Worm (Caenorhabditis elegans) whole organism, young adult: ENCODE data around the gene Y46G5A.47.

ENCODE experiments used
- C17E4.6 ChIP-seq: fragments of 200-800 bp; sonication (Bioruptor generic); IDR thresholded peaks from 2 replicates; pipeline ENCODE4 v1.3.6; 2022; ENCODE audit warnings: missing genetic modification reagents, missing genetic modification characterization, missing compliant biosample characterization
- F33H1.4 ChIP-seq: fragments of 200-800 bp; sonication (Bioruptor generic); IDR thresholded peaks from 2 replicates; pipeline ENCODE4 v1.3.6; 2022; ENCODE audit warnings: missing genetic modification reagents, missing genetic modification characterization, missing compliant biosample characterization
- F37B4.10 ChIP-seq: fragments of 200-800 bp; sonication (Bioruptor generic); IDR thresholded peaks from 2 replicates; pipeline ENCODE4 v1.3.6; 2022; ENCODE audit warnings: missing genetic modification characterization, missing compliant biosample characterization
- F39B2.1 ChIP-seq: fragments of 200-800 bp; sonication (Bioruptor generic); IDR thresholded peaks from 2 replicates; pipeline ENCODE4 v1.3.6; 2022; ENCODE audit warnings: missing genetic modification reagents, missing genetic modification characterization, missing compliant biosample characterization
- F49E8.2 ChIP-seq: sonication (generic microtip); optimal IDR thresholded peaks from 3 replicates; lab custom pipeline; 2017; ENCODE audit warnings: missing genetic modification characterization, mild to moderate bottlenecking, missing compliant biosample characterization, antibody characterized with exemption, moderate library complexity; ENCODE audit not compliant: insufficient read depth
- F55B11.4 ChIP-seq: sonication (generic microtip); optimal IDR thresholded peaks from 2 replicates; lab custom pipeline; 2016; ENCODE audit warnings: missing compliant biosample characterization, missing genetic modification characterization, borderline replicate concordance; ENCODE audit not compliant: insufficient read depth
- Y53F4B.3 ChIP-seq: fragments of 200-800 bp; sonication (Bioruptor generic); IDR thresholded peaks from 2 replicates; pipeline ENCODE4 v1.3.6; 2022; ENCODE audit warnings: missing genetic modification reagents, missing genetic modification characterization, missing compliant biosample characterization
- Y95B8A.8 ChIP-seq: fragments of 200-800 bp; sonication (Bioruptor generic); IDR thresholded peaks from 2 replicates; pipeline ENCODE4 v1.3.6; 2022; ENCODE audit warnings: missing genetic modification reagents, missing genetic modification characterization, missing compliant biosample characterization
- aptf-2 ChIP-seq: fragments of 200-800 bp; sonication (Bioruptor generic); conservative IDR thresholded peaks from 2 replicates; pipeline ENCODE4 v1.3.6; 2022; ENCODE audit warnings: missing genetic modification reagents, missing genetic modification characterization, missing compliant biosample characterization
- aptf-3 ChIP-seq: fragments of 200-800 bp; sonication (Bioruptor generic); IDR thresholded peaks from 2 replicates; pipeline ENCODE4 v1.3.6; 2022; ENCODE audit warnings: missing genetic modification characterization, missing compliant biosample characterization
- atf-7 ChIP-seq: sonication (generic microtip); optimal IDR thresholded peaks from 2 replicates; lab custom pipeline; 2017; ENCODE audit warnings: mild to moderate bottlenecking, missing genetic modification characterization, missing compliant biosample characterization
- attf-6 ChIP-seq: fragments of 200-800 bp; sonication (Bioruptor generic); IDR thresholded peaks from 2 replicates; pipeline ENCODE4 v1.3.6; 2022; ENCODE audit warnings: missing genetic modification reagents, missing genetic modification characterization, missing compliant biosample characterization
- bed-2 ChIP-seq: fragments of 200-800 bp; sonication (Bioruptor generic); IDR thresholded peaks from 2 replicates; pipeline ENCODE4 v1.3.6; 2022; ENCODE audit warnings: missing genetic modification reagents, missing genetic modification characterization, missing compliant biosample characterization
- ceh-100 ChIP-seq: fragments of 200-800 bp; sonication (Bioruptor generic); IDR thresholded peaks from 2 replicates; pipeline ENCODE4 v1.3.6; 2022; ENCODE audit warnings: missing genetic modification reagents, missing genetic modification characterization, missing compliant biosample characterization
- dpl-1 ChIP-seq: fragments of 150-350 bp; optimal IDR thresholded peaks from 2 replicates; lab custom pipeline; 2014; ENCODE audit warnings: missing biosample characterization, missing genetic modification reagents, missing genetic modification characterization
- efl-1 ChIP-seq: fragments of 150-350 bp; optimal IDR thresholded peaks from 2 replicates; lab custom pipeline; 2014; ENCODE audit warnings: missing biosample characterization, missing genetic modification reagents, missing genetic modification characterization
- egrh-3 ChIP-seq: fragments of 200-800 bp; sonication (Bioruptor generic); IDR thresholded peaks from 2 replicates; pipeline ENCODE4 v1.3.6; 2022; ENCODE audit warnings: missing genetic modification reagents, missing genetic modification characterization, missing compliant biosample characterization
- him-1 ChIP-seq: sonication (generic microtip); optimal IDR thresholded peaks from 2 replicates; lab custom pipeline; 2016; ENCODE audit warnings: missing genotype, missing genetic modification reagents, missing genetic modification characterization, missing compliant biosample characterization
- hmg-1.2 ChIP-seq: fragments of 200-800 bp; sonication (Bioruptor generic); IDR thresholded peaks from 2 replicates; pipeline ENCODE4 v1.3.6; 2022; ENCODE audit warnings: missing genetic modification reagents, missing genetic modification characterization, missing compliant biosample characterization
- let-526 ChIP-seq: fragments of 200-800 bp; sonication (Bioruptor generic); IDR thresholded peaks from 2 replicates; pipeline ENCODE4 v1.3.6; 2022; ENCODE audit warnings: missing genetic modification reagents, missing genetic modification characterization, missing compliant biosample characterization
- lin-35 ChIP-seq, 3 experiments: fragments of 150-350 bp in 2 of 3; sonication (generic microtip) in 1 of 3; optimal IDR thresholded peaks; 2 replicates each; lab custom pipeline; 2014 to 2018; ENCODE audit warnings: missing biosample characterization in 3 of 3, missing genetic modification characterization in 3 of 3, missing genetic modification reagents in 3 of 3
- lin-40 ChIP-seq: sonication (generic microtip); optimal IDR thresholded peaks from 2 replicates; lab custom pipeline; 2016; ENCODE audit warnings: missing genetic modification characterization, mild to moderate bottlenecking, missing compliant biosample characterization, missing genotype, missing genetic modification reagents
- lir-1 ChIP-seq: fragments of 200-800 bp; sonication (Bioruptor generic); conservative IDR thresholded peaks from 2 replicates; pipeline ENCODE4 v1.3.6; 2022; ENCODE audit warnings: missing genetic modification reagents, missing genetic modification characterization, missing compliant biosample characterization
- mcd-1 ChIP-seq: fragments of 200-800 bp; sonication (Bioruptor generic); IDR thresholded peaks from 2 replicates; pipeline ENCODE4 v1.3.6; 2022; ENCODE audit warnings: missing genetic modification reagents, missing genetic modification characterization, missing compliant biosample characterization
- nhr-27 ChIP-seq: fragments of 200-800 bp; sonication (Bioruptor generic); optimal IDR thresholded peaks from 2 replicates; lab custom pipeline; 2018; ENCODE audit warnings: mild to moderate bottlenecking, missing genetic modification characterization, moderate library complexity, missing compliant biosample characterization
- pha-4 ChIP-seq: fragments of 150-350 bp; sonication (generic microtip); optimal IDR thresholded peaks from 2 replicates; lab custom pipeline; 2014; ENCODE audit warnings: missing biosample characterization, missing genetic modification reagents, missing genetic modification characterization
- rcor-1 ChIP-seq: fragments of 200-800 bp; sonication (Bioruptor generic); IDR thresholded peaks from 2 replicates; pipeline ENCODE4 v1.3.6; 2022; ENCODE audit warnings: missing genetic modification reagents, missing genetic modification characterization, missing compliant biosample characterization
- rec-8 ChIP-seq, 2 experiments: sonication (generic microtip); optimal IDR thresholded peaks; 2 replicates each; lab custom pipeline; 2016; ENCODE audit warnings: mild to moderate bottlenecking in 2 of 2, missing genetic modification characterization in 2 of 2, missing genetic modification reagents in 2 of 2, missing genotype in 2 of 2, missing biosample characterization in 1 of 2, missing compliant biosample characterization in 1 of 2, moderate library complexity in 1 of 2
- snpc-1.1 ChIP-seq: sonication (generic microtip); optimal IDR thresholded peaks from 2 replicates; lab custom pipeline; 2017; ENCODE audit warnings: missing genetic modification characterization, mild to moderate bottlenecking, missing compliant biosample characterization, antibody characterized with exemption, moderate library complexity, missing genotype, missing genetic modification reagents; ENCODE audit not compliant: insufficient read depth
- snpc-1.3 ChIP-seq: sonication (generic microtip); optimal IDR thresholded peaks from 2 replicates; lab custom pipeline; 2017; ENCODE audit warnings: missing genetic modification characterization, mild to moderate bottlenecking, missing compliant biosample characterization, antibody characterized with exemption, moderate library complexity, missing genotype, missing genetic modification reagents; ENCODE audit not compliant: insufficient read depth
- snpc-3.4 ChIP-seq: sonication (generic microtip); optimal IDR thresholded peaks from 2 replicates; lab custom pipeline; 2017; ENCODE audit warnings: missing genetic modification characterization, mild to moderate bottlenecking, missing compliant biosample characterization, antibody characterized with exemption, moderate library complexity, missing genotype, missing genetic modification reagents
- snpc-4 ChIP-seq, 5 experiments: fragments of 150-350 bp in 1 of 5; sonication (generic microtip) in 4 of 5; optimal IDR thresholded peaks; 2 replicates each; lab custom pipeline; 2014 to 2018; ENCODE audit warnings: missing genetic modification characterization in 5 of 5, missing biosample characterization in 3 of 5, antibody characterized with exemption in 2 of 5, mild to moderate bottlenecking in 2 of 5, missing compliant biosample characterization in 2 of 5, missing genotype in 2 of 5, moderate library complexity in 2 of 5, missing genetic modification reagents in 1 of 5
- zfh-2 ChIP-seq: fragments of 200-800 bp; sonication (Bioruptor generic); conservative IDR thresholded peaks from 2 replicates; pipeline ENCODE4 v1.3.6; 2022; ENCODE audit warnings: missing genetic modification reagents, missing genetic modification characterization, missing compliant biosample characterization
- zim-3 ChIP-seq: sonication (generic microtip); optimal IDR thresholded peaks from 2 replicates; lab custom pipeline; 2017; ENCODE audit warnings: mild to moderate bottlenecking, missing genetic modification characterization, moderate library complexity, missing compliant biosample characterization
- ztf-6 ChIP-seq: fragments of 200-800 bp; sonication (Bioruptor generic); IDR thresholded peaks from 2 replicates; pipeline ENCODE4 v1.3.6; 2022; ENCODE audit warnings: missing genetic modification reagents, missing genetic modification characterization, missing compliant biosample characterization

The Y46G5A.47 gene

ce11 chrII:12778374-12778773, 26.7 kb downstream of the Y46G5A.47 start (continued):
- TF ChIP-seq Y53F4B.3 (GFP tag; lab: Robert Waterston, UW): peak; percentile 55; the same call in 1 of the 2 replicates
- 0 out of 2 replicates have a peak, but pooled peaks have one; percentile 22 for TF ChIP-seq aptf-2 (GFP tag; lab: Robert Waterston, UW)
- peak; percentile 75 for TF ChIP-seq F33H1.4 (GFP tag; lab: Robert Waterston, UW)
- TF ChIP-seq attf-6 (GFP tag; lab: Robert Waterston, UW): peak; percentile 80
- TF ChIP-seq lin-40: peak; percentile 34
- TF ChIP-seq snpc-3.4 (tag; lab: Kevin White, UChicago): peak; percentile 80
- peak; percentile 78; the same call in 1 of the 2 replicates for TF ChIP-seq bed-2 (GFP tag; lab: Robert Waterston, UW)
- TF ChIP-seq lir-1 (GFP tag; lab: Robert Waterston, UW): peak; percentile 64; the same call in 1 of the 2 replicates
- TF ChIP-seq snpc-4 (GFP tag; optimal IDR thresholded peaks at IDR 0.05; lab: Kevin White, UChicago): peak; percentile 94
- TF ChIP-seq snpc-4 (tag; optimal IDR thresholded peaks at IDR 0.05; lab: Kevin White, UChicago): peak; percentile 96 to 98 (median 97)
- peak; percentile 79 for TF ChIP-seq F49E8.2 (tag; lab: Kevin White, UChicago)
- 0 out of 2 replicates have a peak, but pooled peaks have one; percentile 72 for TF ChIP-seq F37B4.10 (GFP tag; lab: Robert Waterston, UW)
- TF ChIP-seq Y95B8A.8: peak; percentile 56; the same call in 1 of the 2 replicates
- TF ChIP-seq C17E4.6 (GFP tag; lab: Robert Waterston, UW): peak; percentile 77; the same call in 1 of the 2 replicates
- TF ChIP-seq snpc-1.1 (tag; lab: Kevin White, UChicago): peak; percentile 94
- TF ChIP-seq hmg-1.2 (GFP tag; lab: Robert Waterston, UW): peak; percentile 52; the same call in 1 of the 2 replicates
- TF ChIP-seq F39B2.1: 0 out of 2 replicates have a peak, but pooled peaks have one; percentile 45
- peak; percentile 98 for TF ChIP-seq egrh-3 (GFP tag; lab: Robert Waterston, UW)

ce11 chrII:12776379-12776778, 28.7 kb downstream of the Y46G5A.47 start, which contains the start of gene Y46G5A.34:
Y46G5A.34 (plus strand) TSS chrII:12776679.
- TF ChIP-seq F39B2.1 (no peak), rcor-1 (GFP tag; lab: Robert Waterston, UW) (no peak), ceh-100 (GFP tag; lab: Robert Waterston, UW) (no peak), nhr-27 (tag; lab: Kevin White, UChicago) (no peak), efl-1 (GFP tag; lab: Kevin White, UChicago) (no peak), zim-3 (no peak), lin-35 (GFP tag; optimal IDR thresholded peaks at IDR 0.05; lab: Kevin White, UChicago) (no peak), pha-4 (no peak), let-526 (GFP tag; lab: Robert Waterston, UW) (no peak)

ce11 chrII:12774402-12774801, 30.7 kb downstream of the Y46G5A.47 start, which contains the start of gene Y46G5A.14:
Y46G5A.14 (plus strand) TSS chrII:12774702.
- TF ChIP-seq snpc-1.3 (tag; lab: Kevin White, UChicago) (no peak), him-1 (tag; lab: Kevin White, UChicago) (peak; percentile 25), zim-3 (no peak), dpl-1 (GFP tag; lab: Kevin White, UChicago) (no peak), F55B11.4 (no peak), aptf-3 (GFP tag; lab: Robert Waterston, UW) (no peak)

DNA sequence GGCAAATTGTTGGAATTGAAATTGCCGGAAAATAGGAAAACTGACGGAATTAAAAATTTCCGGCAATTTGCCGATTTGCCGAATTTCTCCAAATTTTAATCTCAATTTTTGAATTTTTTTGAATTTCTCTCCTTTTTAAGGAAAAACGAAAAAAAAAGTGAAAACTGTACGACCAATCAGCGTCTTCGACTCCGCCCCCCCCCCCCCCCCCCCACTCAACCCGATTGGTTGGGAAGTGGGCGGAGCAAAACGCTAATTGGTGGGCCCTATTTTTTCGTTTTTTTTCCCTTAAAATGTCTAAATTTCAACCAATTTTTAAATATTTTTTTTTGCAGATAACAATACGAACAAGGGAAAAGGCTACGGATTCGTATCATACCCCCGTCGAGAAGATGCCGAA, 35.2 kb downstream of the Y46G5A.47 start:
- TF ChIP-seq egrh-3 (GFP tag; lab: Robert Waterston, UW): peak; percentile 85
- 0 out of 2 replicates have a peak, but pooled peaks have one; percentile 38 for TF ChIP-seq mcd-1
- TF ChIP-seq zfh-2 (GFP tag; lab: Robert Waterston, UW): peak; percentile 72
- TF ChIP-seq aptf-2 (GFP tag; lab: Robert Waterston, UW): no peak
- no peak for TF ChIP-seq rec-8 (tag; optimal IDR thresholded peaks at IDR 0.05; lab: Kevin White, UChicago)
- TF ChIP-seq atf-7 (tag; lab: Kevin White, UChicago): no peak
- TF ChIP-seq snpc-3.4 (tag; lab: Kevin White, UChicago): no peak
- TF ChIP-seq ztf-6: no peak
